Worm (Caenorhabditis elegans): ENCODE results near the gene R13A5.10.

Gene R13A5.10

ce11 chrIII:7557930-7558470 is 24.8 kb downstream of the R13A5.10 start (continued):
- TF ChIP-seq snu-23 (GFP tag; optimal IDR thresholded peaks at IDR 0.05) (peak; percentile 25), sup-37 (GFP tag; optimal IDR thresholded peaks at IDR 0.05) (no peak), mab-9 (GFP tag; IDR thresholded peaks at IDR 0.05) (no peak), hlh-4 (tag; optimal IDR thresholded peaks at IDR 0.05) (no peak), C34B4.2 (tag; optimal IDR thresholded peaks at IDR 0.05) (no peak), nhr-20 (tag; optimal IDR thresholded peaks at IDR 0.05) (peak; percentile 17), aha-1 (tag; optimal IDR thresholded peaks at IDR 0.05) (no peak), aly-2 (tag; optimal IDR thresholded peaks at IDR 0.05) (no peak), lin-15B (tag; optimal IDR thresholded peaks at IDR 0.05) (no peak)

- TF ChIP-seq Y116A8C.19 (tag; optimal IDR thresholded peaks at IDR 0.05; ENCODE audit: borderline replicate concordance): no peak
Measured at ce11 chrIII:7555360-7555759, 27.4 kb downstream of the R13A5.10 start, which contains the start of gene ceh-13. ceh-13 (plus strand) TSS chrIII:7555660.

ce11 chrIII:7554697-7555145 is 28.1 kb downstream of the R13A5.10 start:
- TF ChIP-seq nhr-85 (tag) (peak; percentile 92), nhr-90 (tag; optimal IDR thresholded peaks at IDR 0.05; ENCODE audit: poor library complexity) (peak; percentile 19), lsy-2 (tag; optimal IDR thresholded peaks at IDR 0.05) (peak; percentile 63 to 69), lin-14 (GFP tag; optimal IDR thresholded peaks at IDR 0.05) (peak; percentile 60), snu-23 (GFP tag; optimal IDR thresholded peaks at IDR 0.05) (peak; percentile 34), snpc-4 (tag; optimal IDR thresholded peaks at IDR 0.05) (no peak), nhr-237 (tag; optimal IDR thresholded peaks at IDR 0.05) (no peak), ceh-88 (GFP tag; IDR thresholded peaks at IDR 0.05) (no peak), mep-1 (tag; optimal IDR thresholded peaks at IDR 0.05) (no peak), F16B12.6 (tag; optimal IDR thresholded peaks at IDR 0.05) (no peak), nhr-20 (tag; optimal IDR thresholded peaks at IDR 0.05) (peak; percentile 33), ces-1 (GFP tag; optimal IDR thresholded peaks at IDR 0.05) (no peak), blmp-1 (tag; optimal IDR thresholded peaks at IDR 0.05) (peak; percentile 28), nhr-76 (tag; optimal IDR thresholded peaks at IDR 0.05) (no peak), nhr-71 (tag; optimal IDR thresholded peaks at IDR 0.05) (peak; percentile 56), swsn-7 (tag; optimal IDR thresholded peaks at IDR 0.05) (peak; percentile 16), tbx-2 (tag; optimal IDR thresholded peaks at IDR 0.05) (peak; percentile 22), rnt-1 (tag; optimal IDR thresholded peaks at IDR 0.05) (peak; percentile 53), irx-1 (tag; optimal IDR thresholded peaks at IDR 0.05) (peak; percentile 53), nhr-19 (GFP tag; conservative IDR thresholded peaks at IDR 0.05) (peak; percentile 32)

- peak; percentile 28 for TF ChIP-seq rnt-1 (tag; optimal IDR thresholded peaks at IDR 0.05)
- TF ChIP-seq lin-14 (GFP tag; optimal IDR thresholded peaks at IDR 0.05): peak; percentile 4
- no peak for TF ChIP-seq aly-2 (tag; optimal IDR thresholded peaks at IDR 0.05)
- peak; percentile 18 for TF ChIP-seq nhr-71 (tag; optimal IDR thresholded peaks at IDR 0.05)
- TF ChIP-seq C16A3.4 (tag; optimal IDR thresholded peaks at IDR 0.05): no peak
- no peak for TF ChIP-seq ztf-11 (tag; optimal IDR thresholded peaks at IDR 0.05)
- TF ChIP-seq nhr-20 (tag; optimal IDR thresholded peaks at IDR 0.05): no peak
- peak; percentile 55 for TF ChIP-seq nhr-85 (tag)
- no peak for TF ChIP-seq ztf-4 (tag; optimal IDR thresholded peaks at IDR 0.05)
- peak in 1 of 2 experiments; percentile 3 for TF ChIP-seq lsy-2 (tag; optimal IDR thresholded peaks at IDR 0.05)
- peak; percentile 44 for TF ChIP-seq mep-1 (tag; optimal IDR thresholded peaks at IDR 0.05)
- TF ChIP-seq blmp-1 (tag; optimal IDR thresholded peaks at IDR 0.05): peak; percentile 6
Measured at ce11 chrIII:7553693-7554226, 29.0 kb downstream of the R13A5.10 start.

- no peak for TF ChIP-seq ceh-8 (GFP tag; optimal IDR thresholded peaks at IDR 0.05)
- no peak for TF ChIP-seq skn-1 (tag; optimal IDR thresholded peaks at IDR 0.05)
- TF ChIP-seq pqm-1 (tag; optimal IDR thresholded peaks at IDR 0.05): no peak
- TF ChIP-seq dpl-1 (GFP tag; optimal IDR thresholded peaks at IDR 0.05): no peak
- TF ChIP-seq tlp-1 (tag; optimal IDR thresholded peaks at IDR 0.05): no peak
- TF ChIP-seq snu-23 (GFP tag; optimal IDR thresholded peaks at IDR 0.05): no peak
- TF ChIP-seq F16B12.6 (tag; optimal IDR thresholded peaks at IDR 0.05): no peak
- no peak for TF ChIP-seq mdl-1 (tag; optimal IDR thresholded peaks at IDR 0.05)
- TF ChIP-seq lin-14 (GFP tag; optimal IDR thresholded peaks at IDR 0.05): peak; percentile 15
- no peak for TF ChIP-seq jun-1 (tag; optimal IDR thresholded peaks at IDR 0.05)
- no peak for TF ChIP-seq Y116A8C.19 (tag; optimal IDR thresholded peaks at IDR 0.05; ENCODE audit: borderline replicate concordance)
- peak; percentile 31 for TF ChIP-seq mep-1 (tag; optimal IDR thresholded peaks at IDR 0.05)
- no peak for TF ChIP-seq ztf-11 (tag; optimal IDR thresholded peaks at IDR 0.05)
- no peak for TF ChIP-seq unc-62 (GFP tag; optimal IDR thresholded peaks at IDR 0.05)
- no peak for TF ChIP-seq zag-1 (tag; optimal IDR thresholded peaks at IDR 0.05)
- no peak for TF ChIP-seq vab-15 (tag; optimal IDR thresholded peaks at IDR 0.05)
- no peak for TF ChIP-seq sox-4 (tag; optimal IDR thresholded peaks at IDR 0.05)
- no peak for TF ChIP-seq nhr-20 (tag; optimal IDR thresholded peaks at IDR 0.05)
- TF ChIP-seq nhr-90 (tag; optimal IDR thresholded peaks at IDR 0.05; ENCODE audit: poor library complexity): no peak
- TF ChIP-seq ces-1 (GFP tag; optimal IDR thresholded peaks at IDR 0.05): no peak
- TF ChIP-seq pag-3 (tag; optimal IDR thresholded peaks at IDR 0.05; ENCODE audit: borderline replicate concordance, insufficient read depth): no peak
Measured at ce11 chrIII:7552859-7553258, 29.9 kb downstream of the R13A5.10 start.

Data from whole organism, L1 larva.